Fruit fly (Drosophila melanogaster): ENCODE data around the gene santa-maria.

Gene santa-maria

dm6 chr2L:7491902-7492301 lies 40.9 kb upstream of the santa-maria start (continued):
- TF ChIP-seq CG30403 (GFP tag; optimal IDR thresholded peaks at IDR 0.05), result peak; percentile 35
- no peak for TF ChIP-seq CG4617 (GFP tag; optimal IDR thresholded peaks at IDR 0.05; ENCODE audit: borderline replicate concordance)
- TF ChIP-seq CG17612 (GFP tag; IDR thresholded peaks at IDR 0.05), result no peak
- TF ChIP-seq zf30C (GFP tag; optimal IDR thresholded peaks at IDR 0.05), result no peak
- TF ChIP-seq mirr (GFP tag; optimal IDR thresholded peaks at IDR 0.05), result no peak
- peak; percentile 68 for TF ChIP-seq CG7839 (tag; optimal IDR thresholded peaks at IDR 0.05)
- TF ChIP-seq jumu (GFP tag; optimal IDR thresholded peaks at IDR 0.05), result no peak
- no peak for TF ChIP-seq CG6813 (GFP tag; optimal IDR thresholded peaks at IDR 0.05)
- no peak for TF ChIP-seq pzg (GFP tag; optimal IDR thresholded peaks at IDR 0.05)
- no peak for TF ChIP-seq Side (GFP tag; optimal IDR thresholded peaks at IDR 0.05)
- TF ChIP-seq cato (GFP tag; optimal IDR thresholded peaks at IDR 0.05; ENCODE audit: borderline replicate concordance), result no peak
- TF ChIP-seq CG4282 (GFP tag; optimal IDR thresholded peaks at IDR 0.05), result no peak
- TF ChIP-seq br (optimal IDR thresholded peaks at IDR 0.05), result no peak
- no peak for TF ChIP-seq Chrac-16 (GFP tag; optimal IDR thresholded peaks at IDR 0.05)
- TF ChIP-seq Aef1 (GFP tag; IDR thresholded peaks at IDR 0.05), result peak; percentile 37; the same call in 1 of the 3 replicates
- TF ChIP-seq sens (GFP tag), result no peak
- TF ChIP-seq Camta (GFP tag; optimal IDR thresholded peaks at IDR 0.05), result no peak
- TF ChIP-seq CG10431 (GFP tag; optimal IDR thresholded peaks at IDR 0.05), result no peak
- no peak for TF ChIP-seq Elba2 (GFP tag; optimal IDR thresholded peaks at IDR 0.05)
- no peak for TF ChIP-seq CG30020 (tag; optimal IDR thresholded peaks at IDR 0.05)
- TF ChIP-seq CG3065 (GFP tag; optimal IDR thresholded peaks at IDR 0.05), result no peak
- no peak for TF ChIP-seq Mes4 (GFP tag; optimal IDR thresholded peaks at IDR 0.05)
- TF ChIP-seq CrebB (tag; optimal IDR thresholded peaks at IDR 0.05), result no peak
- TF ChIP-seq pan (optimal IDR thresholded peaks at IDR 0.05), result no peak
- peak in 1 of 2 experiments; percentile 66 for TF ChIP-seq pan (GFP tag; optimal IDR thresholded peaks at IDR 0.05 in 1 of 2, IDR thresholded peaks at IDR 0.05 in 1 of 2)
- peak in 1 of 2 experiments; percentile 73 for TF ChIP-seq Hr51 (GFP tag; optimal IDR thresholded peaks at IDR 0.05)
- TF ChIP-seq pita (GFP tag; optimal IDR thresholded peaks at IDR 0.05), result no peak
- no peak for TF ChIP-seq CG16815 (GFP tag; optimal IDR thresholded peaks at IDR 0.05)
- peak; percentile 37; the same call in 1 of the 2 replicates for TF ChIP-seq CG11247 (GFP tag; IDR thresholded peaks at IDR 0.05)
- TF ChIP-seq fd96Cb (tag; optimal IDR thresholded peaks at IDR 0.05), result peak; percentile 64
- peak; percentile 53 for TF ChIP-seq CG17829 (tag; optimal IDR thresholded peaks at IDR 0.05)
- TF ChIP-seq Ravus (GFP tag; IDR thresholded peaks at IDR 0.05), result peak; percentile 6
- no peak for TF ChIP-seq ab (GFP tag; optimal IDR thresholded peaks at IDR 0.05)
- no peak for TF ChIP-seq CG7745 (tag; optimal IDR thresholded peaks at IDR 0.05)
- TF ChIP-seq grn (GFP tag; optimal IDR thresholded peaks at IDR 0.05), result peak; percentile 16
- TF ChIP-seq zfh1 (GFP tag; IDR thresholded peaks at IDR 0.05), result peak; percentile 36; the same call in 1 of the 3 replicates
- TF ChIP-seq kni (GFP tag; optimal IDR thresholded peaks at IDR 0.05), result no peak
- no peak for TF ChIP-seq bowl (GFP tag; IDR thresholded peaks at IDR 0.05)
- no peak for TF ChIP-seq crp (GFP tag; optimal IDR thresholded peaks at IDR 0.05)
- no peak for TF ChIP-seq corto (GFP tag; optimal IDR thresholded peaks at IDR 0.05)
- no peak for TF ChIP-seq Tbp (GFP tag; optimal IDR thresholded peaks at IDR 0.05)
- TF ChIP-seq zfh2 (GFP tag; optimal IDR thresholded peaks at IDR 0.05), result no peak
- TF ChIP-seq CG16779 (GFP tag; IDR thresholded peaks at IDR 0.05), result no peak
- peak; percentile 44; the same call in 1 of the 3 replicates for TF ChIP-seq CG34422 (GFP tag; IDR thresholded peaks at IDR 0.05)
- no peak for TF ChIP-seq CG43689 (GFP tag; IDR thresholded peaks at IDR 0.05)
- TF ChIP-seq hb (GFP tag; IDR thresholded peaks at IDR 0.05; ENCODE audit: partially characterized antibody), result no peak
- TF ChIP-seq Opbp (GFP tag; IDR thresholded peaks at IDR 0.05; ENCODE audit: partially characterized antibody), result no peak
- TF ChIP-seq fd64A (GFP tag; optimal IDR thresholded peaks at IDR 0.05), result no peak
- TF ChIP-seq prd (optimal IDR thresholded peaks at IDR 0.05), result no peak
- TF ChIP-seq prd (GFP tag; IDR thresholded peaks at IDR 0.05), result peak; percentile 64; the same call in 2 of the 3 replicates
- TF ChIP-seq CG6791 (GFP tag; IDR thresholded peaks at IDR 0.05; ENCODE audit: partially characterized antibody), result no peak
- TF ChIP-seq CHES-1-like (GFP tag; optimal IDR thresholded peaks at IDR 0.05), result no peak
